Fruit fly (Drosophila melanogaster): ENCODE results near the gene Osi7.

DNA sequence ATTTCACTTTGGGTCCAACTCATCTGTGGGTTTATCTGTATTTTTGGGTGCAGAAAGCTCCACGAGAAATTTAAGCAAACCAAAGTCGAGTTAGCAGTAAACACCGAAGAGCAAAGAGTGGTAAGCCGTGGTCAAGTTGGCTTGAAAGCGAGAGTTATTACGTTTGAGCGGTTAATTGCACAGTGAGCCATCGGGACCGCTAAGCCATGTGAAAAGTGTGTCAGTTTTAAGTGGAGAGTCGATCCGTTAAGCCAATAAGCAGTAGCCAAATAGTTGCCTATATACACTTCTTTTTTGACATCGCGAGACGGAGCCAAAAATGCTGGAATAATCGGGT, 37.8 kb upstream of the Osi7 start:
- TF ChIP-seq CG8478 (optimal IDR thresholded peaks at IDR 0.05) (no peak), CTCF (optimal IDR thresholded peaks at IDR 0.05) (no peak)
